Worm (Caenorhabditis elegans) whole organism, young adult: ENCODE measurements around the gene ulp-4.

Experiments
- F49E8.2 ChIP-seq: sonication (generic microtip); optimal IDR thresholded peaks from 3 replicates; lab custom pipeline; 2017; ENCODE audit warnings: missing genetic modification characterization, mild to moderate bottlenecking, missing compliant biosample characterization, antibody characterized with exemption, moderate library complexity; ENCODE audit not compliant: insufficient read depth
- T26A5.8 ChIP-seq: sonication (generic microtip); optimal IDR thresholded peaks from 2 replicates; lab custom pipeline; 2016; ENCODE audit warnings: missing genetic modification characterization, missing compliant biosample characterization
- fkh-3 ChIP-seq: sonication (generic microtip); optimal IDR thresholded peaks from 2 replicates; lab custom pipeline; 2016; ENCODE audit warnings: mild to moderate bottlenecking, missing genetic modification characterization, missing compliant biosample characterization
- madf-6 ChIP-seq: fragments of 200-800 bp; sonication (Bioruptor generic); IDR thresholded peaks from 2 replicates; pipeline ENCODE4 v1.3.6; 2022; ENCODE audit warnings: missing genetic modification reagents, missing genetic modification characterization, missing compliant biosample characterization
- mcd-1 ChIP-seq: fragments of 200-800 bp; sonication (Bioruptor generic); IDR thresholded peaks from 2 replicates; pipeline ENCODE4 v1.3.6; 2022; ENCODE audit warnings: missing genetic modification reagents, missing genetic modification characterization, missing compliant biosample characterization
- nfya-1 ChIP-seq: sonication (generic microtip); optimal IDR thresholded peaks from 2 replicates; lab custom pipeline; 2017; ENCODE audit warnings: antibody characterized with exemption, missing compliant biosample characterization, missing genetic modification characterization, borderline replicate concordance; ENCODE audit not compliant: insufficient read depth
- nfyb-1 ChIP-seq: fragments of 200-800 bp; sonication (Bioruptor generic); IDR thresholded peaks from 2 replicates; pipeline ENCODE4 v1.3.6; 2022; ENCODE audit warnings: missing genetic modification reagents, missing genetic modification characterization, missing compliant biosample characterization
- pha-4 ChIP-seq: fragments of 150-350 bp; sonication (generic microtip); optimal IDR thresholded peaks from 2 replicates; lab custom pipeline; 2014; ENCODE audit warnings: missing biosample characterization, missing genetic modification reagents, missing genetic modification characterization
- repo-1 ChIP-seq: sonication (generic microtip); optimal IDR thresholded peaks from 2 replicates; lab custom pipeline; 2017; ENCODE audit warnings: mild to moderate bottlenecking, missing genetic modification characterization, missing compliant biosample characterization
- rpc-1 ChIP-seq, 2 experiments: fragments of 150-350 bp in 1 of 2; sonication (generic microtip) in 1 of 2; optimal IDR thresholded peaks; 2 replicates each; lab custom pipeline; 2014 to 2018; ENCODE audit warnings: missing biosample characterization in 1 of 2, missing genetic modification characterization in 1 of 2, missing genetic modification reagents in 1 of 2, missing genotype in 1 of 2
- unc-62 ChIP-seq: fragments of 150-350 bp; optimal IDR thresholded peaks from 2 replicates; lab custom pipeline; 2014; ENCODE audit warnings: missing biosample characterization, missing genetic modification reagents, missing genetic modification characterization
- zfh-2 ChIP-seq: fragments of 200-800 bp; sonication (Bioruptor generic); conservative IDR thresholded peaks from 2 replicates; pipeline ENCODE4 v1.3.6; 2022; ENCODE audit warnings: missing genetic modification reagents, missing genetic modification characterization, missing compliant biosample characterization
- ztf-28 ChIP-seq: fragments of 200-800 bp; sonication (Bioruptor generic); IDR thresholded peaks from 2 replicates; pipeline ENCODE4 v1.3.6; 2022; ENCODE audit warnings: missing genetic modification reagents, missing genetic modification characterization, missing compliant biosample characterization

DNA sequence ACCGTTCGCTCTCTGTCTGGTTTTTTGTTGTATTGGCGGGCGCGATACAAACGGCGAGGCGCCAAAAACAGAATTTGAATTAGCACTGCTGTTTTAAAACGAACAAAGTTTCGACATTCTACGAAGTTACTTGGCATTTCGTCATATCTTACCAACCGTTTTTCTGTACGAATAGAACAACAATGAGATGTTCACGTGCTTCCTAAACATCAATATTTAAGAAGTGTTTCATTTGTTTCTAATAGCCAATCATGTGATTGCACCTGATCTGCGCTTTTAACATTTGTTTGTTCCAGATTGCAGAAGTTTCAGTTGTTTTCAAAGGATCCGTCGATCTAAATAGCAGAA is 746 bp upstream of the ulp-4 start:
- TF ChIP-seq pha-4 (tag; lab: Kevin White, UChicago), result no peak
- no peak for TF ChIP-seq T26A5.8 (tag; lab: Kevin White, UChicago)
- TF ChIP-seq F49E8.2 (tag; lab: Kevin White, UChicago), result no peak
- TF ChIP-seq nfya-1, result no peak
- TF ChIP-seq repo-1 (tag; lab: Kevin White, UChicago), result no peak
- no peak for TF ChIP-seq rpc-1 (optimal IDR thresholded peaks at IDR 0.05; lab: Kevin White, UChicago)
- TF ChIP-seq rpc-1 (tag; optimal IDR thresholded peaks at IDR 0.05; lab: Kevin White, UChicago), result no peak
- TF ChIP-seq ztf-28 (GFP tag; lab: Robert Waterston, UW), result no peak
- TF ChIP-seq mcd-1, result no peak
- TF ChIP-seq zfh-2 (GFP tag; lab: Robert Waterston, UW), result 0 out of 2 replicates have a peak, but pooled peaks have one; percentile 5
- no peak for TF ChIP-seq madf-6 (GFP tag; lab: Robert Waterston, UW)
- no peak for TF ChIP-seq fkh-3
- TF ChIP-seq nfyb-1 (GFP tag; lab: Robert Waterston, UW), result no peak
- TF ChIP-seq unc-62, result no peak
